Worm (Caenorhabditis elegans): ENCODE data around the gene tmem-184.

The tmem-184 gene

ce11 chrX:14708176-14708642 lies 1.5 kb upstream of the tmem-184 start (continued):
- TF ChIP-seq K12H6.12 (tag; optimal IDR thresholded peaks at IDR 0.05), result peak; percentile 98
- TF ChIP-seq hsf-1 (GFP tag; IDR thresholded peaks at IDR 0.05), result no peak
- no peak for TF ChIP-seq mes-4 (tag; optimal IDR thresholded peaks at IDR 0.05)
- TF ChIP-seq lin-35 (GFP tag; optimal IDR thresholded peaks at IDR 0.05), result peak in 1 of 3 experiments; percentile 84
- TF ChIP-seq Y56A3A.18 (GFP tag; IDR thresholded peaks at IDR 0.05), result no peak
- TF ChIP-seq atf-7 (tag; optimal IDR thresholded peaks at IDR 0.05), result peak; percentile 85
- peak; percentile 80 for TF ChIP-seq nhr-80 (tag; optimal IDR thresholded peaks at IDR 0.05)
- no peak for TF ChIP-seq ceh-79 (tag; optimal IDR thresholded peaks at IDR 0.05)
- peak; percentile 52 for TF ChIP-seq die-1 (tag; optimal IDR thresholded peaks at IDR 0.05)
- TF ChIP-seq dpl-1 (GFP tag; optimal IDR thresholded peaks at IDR 0.05), result no peak
- peak; percentile 65 for TF ChIP-seq snpc-4 (GFP tag; optimal IDR thresholded peaks at IDR 0.05)
- TF ChIP-seq snpc-4 (tag; optimal IDR thresholded peaks at IDR 0.05), result peak; percentile 64 to 81 (median 72)
- TF ChIP-seq mel-28 (tag; optimal IDR thresholded peaks at IDR 0.05; ENCODE audit: borderline replicate concordance), result no peak
- TF ChIP-seq pbrm-1 (GFP tag; IDR thresholded peaks at IDR 0.05), result peak; percentile 67
- peak; percentile 92 for TF ChIP-seq ztf-26 (tag; optimal IDR thresholded peaks at IDR 0.05)
- peak; percentile 53 for TF ChIP-seq ZK185.1 (tag; optimal IDR thresholded peaks at IDR 0.05; ENCODE audit: poor library complexity, severe bottlenecking)

- TF ChIP-seq F52B5.7 (tag; optimal IDR thresholded peaks at IDR 0.05) (no peak), nfya-2 (GFP tag; IDR thresholded peaks at IDR 0.05) (no peak), snpc-4 (GFP tag; optimal IDR thresholded peaks at IDR 0.05) (no peak), snpc-4 (tag; optimal IDR thresholded peaks at IDR 0.05) (peak in 2 of 4 experiments; percentile 68 to 80)
Observed at ce11 chrX:14704933-14705332, 1.7 kb downstream of the tmem-184 start.

- TF ChIP-seq snpc-3.4 (tag; optimal IDR thresholded peaks at IDR 0.05), result no peak
- peak; percentile 63 for TF ChIP-seq zfh-2 (GFP tag; conservative IDR thresholded peaks at IDR 0.05)
- no peak for TF ChIP-seq lir-1 (GFP tag; conservative IDR thresholded peaks at IDR 0.05)
Observed at ce11 chrX:14701490-14701889, 5.2 kb downstream of the tmem-184 start, which contains the start of gene F40E10.5. TSS of gene F40E10.5 (plus strand) at chrX:14701790.

- TF ChIP-seq dox-1 (GFP tag; IDR thresholded peaks at IDR 0.05), result no peak
- no peak for TF ChIP-seq Y79H2A.3 (GFP tag; conservative IDR thresholded peaks at IDR 0.05)
- TF ChIP-seq cebp-2 (GFP tag; IDR thresholded peaks at IDR 0.05), result no peak
- no peak for TF ChIP-seq ztf-6 (GFP tag; IDR thresholded peaks at IDR 0.05)
- TF ChIP-seq nfya-2 (GFP tag; IDR thresholded peaks at IDR 0.05), result no peak
- TF ChIP-seq ztf-26 (tag; optimal IDR thresholded peaks at IDR 0.05), result no peak
- no peak for TF ChIP-seq attf-5 (GFP tag; optimal IDR thresholded peaks at IDR 0.05)
- TF ChIP-seq B0336.3 (GFP tag; IDR thresholded peaks at IDR 0.05), result no peak
- no peak for TF ChIP-seq F33H1.4 (GFP tag; IDR thresholded peaks at IDR 0.05)
- TF ChIP-seq madf-8 (GFP tag; conservative IDR thresholded peaks at IDR 0.05), result no peak
- TF ChIP-seq sea-2 (GFP tag; IDR thresholded peaks at IDR 0.05), result no peak
- TF ChIP-seq gei-17 (GFP tag; optimal IDR thresholded peaks at IDR 0.05), result no peak
- no peak for TF ChIP-seq nfyb-1 (GFP tag; IDR thresholded peaks at IDR 0.05)
- no peak for TF ChIP-seq ceh-40 (GFP tag; IDR thresholded peaks at IDR 0.05)
- TF ChIP-seq lag-1 (GFP tag; IDR thresholded peaks at IDR 0.05), result no peak
Observed at ce11 chrX:14699866-14700265, 6.8 kb downstream of the tmem-184 start, which contains the start of gene hch-1. TSS of gene hch-1 (minus strand) at chrX:14699977.

All from whole organism, young adult.